Fruit fly (Drosophila melanogaster) whole organism, embryonic: ENCODE results near the gene Ube3a.

ENCODE experiments used
- ATbp ChIP-seq: fragments of 200-800 bp; sonication (Bioruptor generic); optimal IDR thresholded peaks from 2 replicates; lab custom pipeline; 2017; ENCODE audit warnings: missing biosample characterization, mild to moderate bottlenecking, missing genetic modification characterization, missing genetic modification reagents
- Bteb2 ChIP-seq: fragments of 200-800 bp; sonication (Bioruptor generic); optimal IDR thresholded peaks from 2 replicates; lab custom pipeline; 2016; ENCODE audit warnings: missing biosample characterization, missing genetic modification characterization
- CG10462 ChIP-seq: fragments of 200-800 bp; sonication (Bioruptor generic); optimal IDR thresholded peaks from 2 replicates; lab custom pipeline; 2016; ENCODE audit warnings: missing biosample characterization, missing genetic modification characterization
- CG10959 ChIP-seq: fragments of 200-800 bp; sonication (Bioruptor generic); IDR thresholded peaks from 2 replicates; pipeline ENCODE4 v1.3.6; 2022; ENCODE audit warnings: missing biosample characterization, missing genetic modification characterization
- CG13296 ChIP-seq: fragments of 200-800 bp; sonication (Bioruptor generic); optimal IDR thresholded peaks from 3 replicates; lab custom pipeline; 2018; ENCODE audit warnings: missing biosample characterization, mild to moderate bottlenecking, missing genetic modification characterization
- CG15073 ChIP-seq: fragments of 200-800 bp; sonication (Bioruptor generic); optimal IDR thresholded peaks from 2 replicates; lab custom pipeline; 2016; ENCODE audit warnings: missing biosample characterization, missing genetic modification characterization
- CG18262 ChIP-seq: fragments of 200-800 bp; optimal IDR thresholded peaks from 3 replicates; lab custom pipeline; 2019; ENCODE audit warnings: missing biosample characterization, mild to moderate bottlenecking, missing genetic modification characterization, moderate library complexity
- CG2202 ChIP-seq: fragments of 200-800 bp; sonication (Bioruptor generic); optimal IDR thresholded peaks from 2 replicates; lab custom pipeline; 2018; ENCODE audit warnings: missing biosample characterization, mild to moderate bottlenecking, missing genetic modification characterization
- CG2712 ChIP-seq: fragments of 200-800 bp; optimal IDR thresholded peaks from 3 replicates; lab custom pipeline; 2019; ENCODE audit warnings: missing biosample characterization, mild to moderate bottlenecking, missing genetic modification characterization, moderate library complexity
- CG3065 ChIP-seq: fragments of 200-800 bp; sonication (Bioruptor generic); optimal IDR thresholded peaks from 2 replicates; lab custom pipeline; 2016; ENCODE audit warnings: missing biosample characterization, missing genetic modification characterization
- CG32772 ChIP-seq: fragments of 200-800 bp; sonication (Bioruptor generic); IDR thresholded peaks from 2 replicates; pipeline ENCODE4 v1.3.6; 2022; ENCODE audit warnings: missing biosample characterization, missing genetic modification characterization
- CG6813 ChIP-seq: fragments of 200-800 bp; sonication (Bioruptor generic); optimal IDR thresholded peaks from 2 replicates; lab custom pipeline; 2017; ENCODE audit warnings: missing biosample characterization, missing genetic modification characterization, mild to moderate bottlenecking, moderate library complexity, missing genetic modification reagents
- CG7357 ChIP-seq: fragments of 200-800 bp; sonication (Bioruptor generic); IDR thresholded peaks from 3 replicates; pipeline ENCODE4 v1.3.6; 2022; ENCODE audit warnings: missing biosample characterization, missing genetic modification characterization
- CG8290 ChIP-seq, 3 experiments: fragments of 200-800 bp; sonication (Bioruptor generic); optimal IDR thresholded peaks; 2 replicates each; lab custom pipeline; 2016 to 2019; ENCODE audit warnings: missing biosample characterization in 3 of 3, missing genetic modification characterization in 3 of 3, mild to moderate bottlenecking in 2 of 3, moderate library complexity in 1 of 3
- CG8359 ChIP-seq: fragments of 200-800 bp; sonication (Bioruptor generic); optimal IDR thresholded peaks from 2 replicates; lab custom pipeline; 2017; ENCODE audit warnings: missing biosample characterization, mild to moderate bottlenecking, missing genetic modification characterization, borderline replicate concordance
- CG8388 ChIP-seq: fragments of 200-800 bp; sonication (Bioruptor generic); optimal IDR thresholded peaks from 2 replicates; lab custom pipeline; 2019; ENCODE audit warnings: missing biosample characterization, mild to moderate bottlenecking, missing genetic modification characterization, moderate library complexity
- CG8924 ChIP-seq: fragments of 200-800 bp; optimal IDR thresholded peaks from 3 replicates; lab custom pipeline; 2019; ENCODE audit warnings: missing biosample characterization, mild to moderate bottlenecking, missing genetic modification characterization, moderate library complexity
- Ets97D ChIP-seq: fragments of 200-800 bp; sonication (Bioruptor generic); optimal IDR thresholded peaks from 3 replicates; lab custom pipeline; 2016; ENCODE audit warnings: missing biosample characterization, missing genetic modification characterization
- Gsc ChIP-seq: fragments of 200-800 bp; sonication (Bioruptor generic); IDR thresholded peaks from 2 replicates; pipeline ENCODE4 v1.3.6; 2022; ENCODE audit warnings: missing biosample characterization, missing genetic modification characterization
- HHEX ChIP-seq: fragments of 200-800 bp; sonication (Bioruptor generic); optimal IDR thresholded peaks from 3 replicates; lab custom pipeline; 2017; ENCODE audit warnings: missing biosample characterization, mild to moderate bottlenecking, missing genetic modification characterization, missing genetic modification reagents
- HLH54F ChIP-seq: fragments of 200-800 bp; sonication (Bioruptor generic); optimal IDR thresholded peaks from 3 replicates; lab custom pipeline; 2016; ENCODE audit warnings: missing biosample characterization, missing genetic modification characterization
- Hey ChIP-seq: fragments of 200-800 bp; sonication (Bioruptor generic); optimal IDR thresholded peaks from 3 replicates; lab custom pipeline; 2018; ENCODE audit warnings: missing biosample characterization, mild to moderate bottlenecking, missing genetic modification characterization
- HmgD ChIP-seq: fragments of 200-800 bp; sonication (Bioruptor generic); optimal IDR thresholded peaks from 3 replicates; lab custom pipeline; 2016; ENCODE audit warnings: missing biosample characterization, missing genetic modification characterization
- HmgZ ChIP-seq: fragments of 200-800 bp; sonication (Bioruptor generic); optimal IDR thresholded peaks from 2 replicates; lab custom pipeline; 2018; ENCODE audit warnings: missing biosample characterization, mild to moderate bottlenecking, missing genetic modification characterization
- MBD-R2 ChIP-seq: fragments of 200-800 bp; sonication (Bioruptor generic); IDR thresholded peaks from 2 replicates; pipeline ENCODE4 v1.3.6; 2022; ENCODE audit warnings: missing biosample characterization, missing genetic modification characterization
- Neu2 ChIP-seq: fragments of 200-800 bp; sonication (Bioruptor generic); optimal IDR thresholded peaks from 3 replicates; lab custom pipeline; 2016; ENCODE audit warnings: missing biosample characterization, missing genetic modification characterization, borderline replicate concordance
- Tbp ChIP-seq: fragments of >200 bp; optimal IDR thresholded peaks from 2 replicates; lab custom pipeline; 2018; ENCODE audit warnings: missing biosample characterization, missing genetic modification characterization
- ap ChIP-seq: fragments of 200-800 bp; sonication (Bioruptor generic); IDR thresholded peaks from 2 replicates; pipeline ENCODE4 v1.3.6; 2022; ENCODE audit warnings: missing biosample characterization, missing genetic modification characterization
- ash1 ChIP-seq: fragments of 200-800 bp; sonication (Bioruptor generic); optimal IDR thresholded peaks from 2 replicates; lab custom pipeline; 2018; ENCODE audit warnings: missing biosample characterization, mild to moderate bottlenecking, missing genetic modification characterization
- en ChIP-seq: fragments of 200-800 bp; sonication (Bioruptor generic); optimal IDR thresholded peaks from 2 replicates; lab custom pipeline; 2016; ENCODE audit warnings: missing biosample characterization, missing genetic modification characterization
- fu2 ChIP-seq: fragments of 200-800 bp; sonication (Bioruptor generic); optimal IDR thresholded peaks from 2 replicates; lab custom pipeline; 2016; ENCODE audit warnings: missing biosample characterization, missing genetic modification characterization
- grau ChIP-seq: fragments of 200-800 bp; optimal IDR thresholded peaks from 3 replicates; lab custom pipeline; 2019; ENCODE audit warnings: missing biosample characterization, mild to moderate bottlenecking, missing genetic modification characterization, moderate library complexity
- grn ChIP-seq: fragments of 200-800 bp; sonication (Bioruptor generic); optimal IDR thresholded peaks from 3 replicates; lab custom pipeline; 2017; ENCODE audit warnings: missing biosample characterization, missing genetic modification characterization
- hkb ChIP-seq, 2 experiments: fragments of 200-800 bp in 1 of 2; fragments of >200 bp in 1 of 2; sonication (Bioruptor generic) in 1 of 2; IDR thresholded peaks in 1 of 2; optimal IDR thresholded peaks in 1 of 2; 2 replicates each; pipeline versions ENCODE4 v1.3.6 to Lab custom; 2017 to 2022; ENCODE audit warnings: missing biosample characterization in 1 of 2, missing genetic modification characterization in 1 of 2
- lmd ChIP-seq: fragments of 200-800 bp; sonication (Bioruptor generic); IDR thresholded peaks from 2 replicates; pipeline ENCODE4 v1.3.6; 2022; ENCODE audit warnings: missing biosample characterization, missing genetic modification characterization
- luna ChIP-seq: fragments of 200-800 bp; sonication (Bioruptor generic); optimal IDR thresholded peaks from 2 replicates; lab custom pipeline; 2016; ENCODE audit warnings: missing biosample characterization, missing genetic modification characterization
- nerfin-2 ChIP-seq: fragments of 200-800 bp; sonication (Bioruptor generic); IDR thresholded peaks from 2 replicates; pipeline ENCODE4 v1.3.6; 2022; ENCODE audit warnings: missing biosample characterization, missing genetic modification characterization; ENCODE audit not compliant: partially characterized antibody
- nmo ChIP-seq: fragments of 200-800 bp; sonication (Bioruptor generic); optimal IDR thresholded peaks from 2 replicates; lab custom pipeline; 2018; ENCODE audit warnings: missing biosample characterization, mild to moderate bottlenecking, missing genetic modification characterization, moderate library complexity
- onecut ChIP-seq: fragments of 200-800 bp; sonication (Bioruptor generic); IDR thresholded peaks from 2 replicates; pipeline ENCODE4 v1.3.6; 2022; ENCODE audit warnings: missing biosample characterization, missing genetic modification characterization
- pfk ChIP-seq: fragments of 200-800 bp; sonication (Bioruptor generic); optimal IDR thresholded peaks from 2 replicates; lab custom pipeline; 2018; ENCODE audit warnings: missing biosample characterization, mild to moderate bottlenecking, missing genetic modification characterization, moderate library complexity
- pnt ChIP-seq: fragments of 200-800 bp; sonication (Bioruptor generic); optimal IDR thresholded peaks from 3 replicates; lab custom pipeline; 2016; ENCODE audit warnings: missing biosample characterization, missing genetic modification characterization
- pzg ChIP-seq: fragments of 200-800 bp; sonication (Bioruptor generic); optimal IDR thresholded peaks from 3 replicates; lab custom pipeline; 2018; ENCODE audit warnings: missing biosample characterization, mild to moderate bottlenecking, missing genetic modification characterization, moderate library complexity
- scrt ChIP-seq: fragments of 200-800 bp; sonication (Bioruptor generic); optimal IDR thresholded peaks from 2 replicates; lab custom pipeline; 2018; ENCODE audit warnings: missing biosample characterization, mild to moderate bottlenecking, missing genetic modification characterization, moderate library complexity
- sd ChIP-seq: fragments of 200-800 bp; sonication (Bioruptor generic); optimal IDR thresholded peaks from 3 replicates; lab custom pipeline; 2018; ENCODE audit warnings: missing biosample characterization, mild to moderate bottlenecking, missing genetic modification characterization, moderate library complexity
- tin ChIP-seq: fragments of 200-800 bp; sonication (Bioruptor generic); optimal IDR thresholded peaks from 3 replicates; lab custom pipeline; 2016; ENCODE audit warnings: missing biosample characterization, missing genetic modification characterization
- trem ChIP-seq: fragments of 200-800 bp; optimal IDR thresholded peaks from 3 replicates; lab custom pipeline; 2019; ENCODE audit warnings: missing biosample characterization, mild to moderate bottlenecking, missing genetic modification characterization, moderate library complexity
- tx ChIP-seq: fragments of 200-800 bp; sonication (Bioruptor generic); optimal IDR thresholded peaks from 2 replicates; lab custom pipeline; 2016; ENCODE audit warnings: missing biosample characterization, missing genetic modification characterization
- wor ChIP-seq: fragments of 200-800 bp; sonication (Bioruptor generic); IDR thresholded peaks from 2 replicates; pipeline ENCODE4 v1.3.6; 2022; ENCODE audit warnings: missing biosample characterization, missing genetic modification characterization
- zen2 ChIP-seq: fragments of 200-800 bp; sonication (Bioruptor generic); IDR thresholded peaks from 3 replicates; pipeline ENCODE4 v1.3.6; 2022; ENCODE audit warnings: missing biosample characterization, missing genetic modification characterization; ENCODE audit not compliant: partially characterized antibody

Ube3a gene

dm6 chr3L:11205608-11206336 lies 4.6 kb downstream of the Ube3a start, which contains the start of gene Plod (continued):
- no peak for TF ChIP-seq en (GFP tag; lab: Kevin White, UChicago)
- no peak for TF ChIP-seq nerfin-2 (GFP tag; lab: Robert Waterston, UW)
- TF ChIP-seq CG8924 (tag; lab: Kevin White, UChicago), result peak; percentile 40
- TF ChIP-seq wor (GFP tag; lab: Robert Waterston, UW), result no peak
- peak; percentile 28 for TF ChIP-seq HLH54F (GFP tag; lab: Kevin White, UChicago)
- TF ChIP-seq grau (tag; lab: Kevin White, UChicago), result peak; percentile 38
- no peak for TF ChIP-seq Neu2 (GFP tag; lab: Kevin White, UChicago)
- no peak for TF ChIP-seq CG8290 (GFP tag; optimal IDR thresholded peaks at IDR 0.05; lab: Kevin White, UChicago)
- no peak for TF ChIP-seq CG8290 (tag; optimal IDR thresholded peaks at IDR 0.05; lab: Kevin White, UChicago)
- peak; percentile 70 for TF ChIP-seq Ets97D (GFP tag; lab: Kevin White, UChicago)
- peak; percentile 19 for TF ChIP-seq pfk
- TF ChIP-seq tx (GFP tag; lab: Kevin White, UChicago), result no peak
- no peak for TF ChIP-seq CG10959 (GFP tag; lab: Robert Waterston, UW)
- TF ChIP-seq scrt (GFP tag; lab: Kevin White, UChicago), result peak; percentile 43
- peak; percentile 48 for TF ChIP-seq CG18262 (tag; lab: Kevin White, UChicago)
- peak; percentile 24 for TF ChIP-seq ATbp (GFP tag; lab: Kevin White, UChicago)
- TF ChIP-seq Bteb2, result peak; percentile 44
- peak; percentile 65 for TF ChIP-seq HmgZ
- TF ChIP-seq ash1, result no peak
- TF ChIP-seq tin, result peak; percentile 35
- no peak for TF ChIP-seq Gsc (GFP tag; lab: Robert Waterston, UW)
- no peak for TF ChIP-seq CG10462 (GFP tag; lab: Kevin White, UChicago)
- TF ChIP-seq fu2, result peak; percentile 13
- peak; percentile 32 for TF ChIP-seq onecut (GFP tag; lab: Robert Waterston, UW)
- TF ChIP-seq CG3065 (GFP tag; lab: Kevin White, UChicago), result no peak
- 0 out of 2 replicates have a peak, but pooled peaks have one; percentile 8 for TF ChIP-seq CG32772
- TF ChIP-seq zen2 (GFP tag; lab: Robert Waterston, UW), result no peak
- peak; percentile 24 for TF ChIP-seq CG8388 (GFP tag; lab: Kevin White, UChicago)
- TF ChIP-seq CG7357 (GFP tag; lab: Robert Waterston, UW), result peak; percentile 94
- peak; percentile 85 for TF ChIP-seq pzg (GFP tag; lab: Kevin White, UChicago)
- no peak for TF ChIP-seq CG6813 (GFP tag; lab: Kevin White, UChicago)
- TF ChIP-seq luna (GFP tag; lab: Kevin White, UChicago), result no peak
- TF ChIP-seq MBD-R2 (GFP tag; lab: Robert Waterston, UW), result peak; percentile 73
- no peak for TF ChIP-seq grn (GFP tag; lab: Kevin White, UChicago)
- peak; percentile 23 for TF ChIP-seq HmgD (GFP tag; lab: Kevin White, UChicago)
- TF ChIP-seq CG2712 (tag; lab: Kevin White, UChicago), result peak; percentile 72
- TF ChIP-seq CG13296 (GFP tag; lab: Kevin White, UChicago), result peak; percentile 35
- TF ChIP-seq sd (tag; lab: Kevin White, UChicago), result peak; percentile 29
- TF ChIP-seq CG15073 (GFP tag; lab: Kevin White, UChicago), result no peak
- peak; percentile 75 for TF ChIP-seq nmo (GFP tag; lab: Kevin White, UChicago)
- TF ChIP-seq CG2202, result peak; percentile 27
- TF ChIP-seq lmd, result no peak; the same call in 1 of the 2 replicates
- TF ChIP-seq pnt (GFP tag; lab: Kevin White, UChicago), result no peak
- no peak for TF ChIP-seq Tbp (GFP tag; lab: Kevin White, UChicago)
- TF ChIP-seq HHEX, result no peak
- no peak for TF ChIP-seq hkb (optimal IDR thresholded peaks at IDR 0.05; lab: Kevin White, UChicago)
- peak; percentile 55; the same call in 1 of the 2 replicates for TF ChIP-seq hkb (GFP tag; IDR thresholded peaks at IDR 0.05; lab: Robert Waterston, UW)
- TF ChIP-seq ap (GFP tag; lab: Robert Waterston, UW), result no peak
- TF ChIP-seq trem (tag; lab: Kevin White, UChicago), result peak; percentile 29
- TF ChIP-seq Hey (tag; lab: Kevin White, UChicago), result no peak
- TF ChIP-seq CG8359 (GFP tag; lab: Kevin White, UChicago), result no peak
